Fruit fly (Drosophila melanogaster) whole organism, embryonic: ENCODE data around the gene Smvt.

Experiments
- BtbVII ChIP-seq: fragments of 200-800 bp; sonication (Bioruptor generic); optimal IDR thresholded peaks from 3 replicates; lab custom pipeline; 2017; ENCODE audit warnings: missing biosample characterization, mild to moderate bottlenecking, missing genetic modification characterization
- CG1024 ChIP-seq: fragments of 200-800 bp; sonication (Bioruptor generic); IDR thresholded peaks from 2 replicates; pipeline ENCODE4 v1.3.6; 2022; ENCODE audit warnings: missing biosample characterization, missing genetic modification characterization
- CG12219 ChIP-seq: fragments of 200-800 bp; sonication (Bioruptor generic); optimal IDR thresholded peaks from 3 replicates; lab custom pipeline; 2018; ENCODE audit warnings: missing biosample characterization, mild to moderate bottlenecking, missing genetic modification characterization
- CG12391 ChIP-seq: fragments of 200-800 bp; sonication (Bioruptor generic); optimal IDR thresholded peaks from 3 replicates; lab custom pipeline; 2018; ENCODE audit warnings: missing biosample characterization, mild to moderate bottlenecking, missing genetic modification characterization, moderate library complexity
- CG13296 ChIP-seq: fragments of 200-800 bp; sonication (Bioruptor generic); optimal IDR thresholded peaks from 3 replicates; lab custom pipeline; 2018; ENCODE audit warnings: missing biosample characterization, mild to moderate bottlenecking, missing genetic modification characterization
- CG14710 ChIP-seq: fragments of 200-800 bp; sonication (Bioruptor generic); optimal IDR thresholded peaks from 3 replicates; lab custom pipeline; 2019; ENCODE audit warnings: missing biosample characterization, mild to moderate bottlenecking, missing genetic modification characterization, moderate library complexity
- CG15011 ChIP-seq: fragments of 200-800 bp; sonication (Bioruptor generic); optimal IDR thresholded peaks from 3 replicates; lab custom pipeline; 2018; ENCODE audit warnings: missing biosample characterization, mild to moderate bottlenecking, missing genetic modification characterization
- CG16815 ChIP-seq: fragments of 200-800 bp; sonication (Bioruptor generic); optimal IDR thresholded peaks from 3 replicates; lab custom pipeline; 2017; ENCODE audit warnings: missing biosample characterization, mild to moderate bottlenecking, missing genetic modification characterization
- CG17328 ChIP-seq: fragments of 200-800 bp; sonication (Bioruptor generic); IDR thresholded peaks from 2 replicates; pipeline ENCODE4 v1.3.6; 2022; ENCODE audit warnings: missing biosample characterization, missing genetic modification characterization
- CG17568 ChIP-seq: fragments of 200-800 bp; sonication (Bioruptor generic); optimal IDR thresholded peaks from 2 replicates; lab custom pipeline; 2018; ENCODE audit warnings: missing biosample characterization, mild to moderate bottlenecking, missing genetic modification characterization, moderate library complexity
- CG18011 ChIP-seq: fragments of 200-800 bp; sonication (Bioruptor generic); optimal IDR thresholded peaks from 2 replicates; lab custom pipeline; 2017; ENCODE audit warnings: missing biosample characterization, missing genetic modification characterization, mild to moderate bottlenecking, moderate library complexity, missing genotype
- CG18764 ChIP-seq: fragments of 200-800 bp; sonication (Bioruptor generic); optimal IDR thresholded peaks from 3 replicates; lab custom pipeline; 2016; ENCODE audit warnings: missing biosample characterization, missing genetic modification characterization
- CG2199 ChIP-seq: fragments of 200-800 bp; sonication (Bioruptor generic); IDR thresholded peaks from 3 replicates; pipeline ENCODE4 v1.3.6; 2022; ENCODE audit warnings: missing biosample characterization, missing genetic modification characterization
- CG3065 ChIP-seq: fragments of 200-800 bp; sonication (Bioruptor generic); optimal IDR thresholded peaks from 2 replicates; lab custom pipeline; 2016; ENCODE audit warnings: missing biosample characterization, missing genetic modification characterization
- CG3281 ChIP-seq: fragments of 200-800 bp; sonication (Bioruptor generic); optimal IDR thresholded peaks from 3 replicates; lab custom pipeline; 2017; ENCODE audit warnings: missing biosample characterization, mild to moderate bottlenecking, missing genetic modification characterization
- CG33213 ChIP-seq: fragments of 200-800 bp; sonication (Bioruptor generic); optimal IDR thresholded peaks from 3 replicates; lab custom pipeline; 2016; ENCODE audit warnings: missing biosample characterization, missing genetic modification characterization
- CG3838 ChIP-seq: fragments of 200-800 bp; sonication (Bioruptor generic); optimal IDR thresholded peaks from 3 replicates; lab custom pipeline; 2016; ENCODE audit warnings: missing biosample characterization, missing genetic modification characterization
- CG6683 ChIP-seq: fragments of 200-800 bp; sonication (Bioruptor generic); optimal IDR thresholded peaks from 2 replicates; lab custom pipeline; 2017; ENCODE audit warnings: missing biosample characterization, mild to moderate bottlenecking, missing genetic modification characterization, missing genetic modification reagents
- CG9215 ChIP-seq: fragments of 200-800 bp; sonication (Bioruptor generic); IDR thresholded peaks from 2 replicates; pipeline ENCODE4 v1.3.6; 2022; ENCODE audit warnings: missing biosample characterization, missing genetic modification characterization
- CG9437 ChIP-seq: fragments of 200-800 bp; sonication (Bioruptor generic); optimal IDR thresholded peaks from 2 replicates; lab custom pipeline; 2018; ENCODE audit warnings: missing biosample characterization, mild to moderate bottlenecking, missing genetic modification characterization
- Dip2 ChIP-seq: fragments of 200-800 bp; sonication (Bioruptor generic); IDR thresholded peaks from 2 replicates; pipeline ENCODE4 v1.3.6; 2022; ENCODE audit warnings: missing biosample characterization, missing genetic modification characterization
- Dll ChIP-seq: fragments of 200-800 bp; sonication (Bioruptor generic); IDR thresholded peaks from 4 replicates; pipeline ENCODE4 v1.3.6; 2022; ENCODE audit warnings: missing biosample characterization, missing genetic modification characterization; ENCODE audit not compliant: partially characterized antibody
- Doc3 ChIP-seq: fragments of 200-800 bp; sonication (Bioruptor generic); IDR thresholded peaks from 3 replicates; pipeline ENCODE4 v1.3.6; 2022; ENCODE audit warnings: missing biosample characterization, missing genetic modification characterization; ENCODE audit not compliant: partially characterized antibody
- Gug ChIP-seq: fragments of 200-800 bp; sonication (Bioruptor generic); IDR thresholded peaks from 4 replicates; pipeline ENCODE4 v1.3.6; 2022; ENCODE audit warnings: missing biosample characterization, missing genetic modification characterization
- MESR4 ChIP-seq: fragments of 200-800 bp; sonication (Bioruptor generic); optimal IDR thresholded peaks from 2 replicates; lab custom pipeline; 2018; ENCODE audit warnings: missing biosample characterization, mild to moderate bottlenecking, missing genetic modification characterization, moderate library complexity
- Meics ChIP-seq: fragments of 200-800 bp; sonication (Bioruptor generic); optimal IDR thresholded peaks from 2 replicates; lab custom pipeline; 2017; ENCODE audit warnings: missing biosample characterization, mild to moderate bottlenecking, missing genetic modification characterization
- NfI ChIP-seq: fragments of 200-800 bp; sonication (Bioruptor generic); optimal IDR thresholded peaks from 3 replicates; lab custom pipeline; 2018; ENCODE audit warnings: missing biosample characterization, mild to moderate bottlenecking, missing genetic modification characterization, moderate library complexity
- Poxn ChIP-seq: fragments of 200-800 bp; sonication (Bioruptor generic); IDR thresholded peaks from 2 replicates; pipeline ENCODE4 v1.3.6; 2022; ENCODE audit warnings: missing biosample characterization, missing genetic modification characterization
- Rfx ChIP-seq: fragments of 200-800 bp; sonication (Bioruptor generic); IDR thresholded peaks from 2 replicates; pipeline ENCODE4 v1.3.6; 2022; ENCODE audit warnings: missing biosample characterization, missing genetic modification characterization
- Six4 ChIP-seq: fragments of 200-800 bp; sonication (Bioruptor generic); optimal IDR thresholded peaks from 2 replicates; lab custom pipeline; 2016; ENCODE audit warnings: missing biosample characterization, missing genetic modification characterization
- Spps ChIP-seq: fragments of 200-800 bp; sonication (Bioruptor generic); optimal IDR thresholded peaks from 2 replicates; lab custom pipeline; 2018; ENCODE audit warnings: missing biosample characterization, mild to moderate bottlenecking, missing genetic modification characterization
- ac ChIP-seq: fragments of 200-800 bp; sonication (Bioruptor generic); optimal IDR thresholded peaks from 3 replicates; lab custom pipeline; 2017; ENCODE audit warnings: missing biosample characterization, mild to moderate bottlenecking, missing genetic modification characterization
- al ChIP-seq: fragments of 200-800 bp; sonication (Bioruptor generic); IDR thresholded peaks from 2 replicates; pipeline ENCODE4 v1.3.6; 2022; ENCODE audit warnings: missing biosample characterization, missing genetic modification characterization
- dm ChIP-seq: fragments of 200-800 bp; sonication (Bioruptor generic); optimal IDR thresholded peaks from 3 replicates; lab custom pipeline; 2016; ENCODE audit warnings: missing biosample characterization, missing genetic modification characterization
- dmrt99B ChIP-seq: fragments of 200-800 bp; sonication (Bioruptor generic); optimal IDR thresholded peaks from 2 replicates; lab custom pipeline; 2018; ENCODE audit warnings: missing biosample characterization, mild to moderate bottlenecking, missing genetic modification characterization, moderate library complexity
- ewg ChIP-seq: fragments of 200-800 bp; sonication (Bioruptor generic); optimal IDR thresholded peaks from 3 replicates; lab custom pipeline; 2017; ENCODE audit warnings: mild to moderate bottlenecking, missing biosample characterization, missing genetic modification reagents, missing genetic modification characterization
- gce ChIP-seq: fragments of 200-800 bp; sonication (Bioruptor generic); IDR thresholded peaks from 3 replicates; pipeline ENCODE4 v1.3.6; 2022; ENCODE audit warnings: missing biosample characterization, missing genetic modification characterization
- gsb-n ChIP-seq: fragments of 200-800 bp; sonication (Bioruptor generic); optimal IDR thresholded peaks from 3 replicates; lab custom pipeline; 2018; ENCODE audit warnings: missing biosample characterization, mild to moderate bottlenecking, missing genetic modification characterization
- jumu ChIP-seq: fragments of 200-800 bp; sonication (Bioruptor generic); optimal IDR thresholded peaks from 3 replicates; lab custom pipeline; 2016; ENCODE audit warnings: missing biosample characterization, missing genetic modification characterization
- nmo ChIP-seq: fragments of 200-800 bp; sonication (Bioruptor generic); optimal IDR thresholded peaks from 2 replicates; lab custom pipeline; 2018; ENCODE audit warnings: missing biosample characterization, mild to moderate bottlenecking, missing genetic modification characterization, moderate library complexity
- pzg ChIP-seq: fragments of 200-800 bp; sonication (Bioruptor generic); optimal IDR thresholded peaks from 3 replicates; lab custom pipeline; 2018; ENCODE audit warnings: missing biosample characterization, mild to moderate bottlenecking, missing genetic modification characterization, moderate library complexity
- sob ChIP-seq: fragments of 200-800 bp; sonication (Bioruptor generic); IDR thresholded peaks from 2 replicates; pipeline ENCODE4 v1.3.6; 2022; ENCODE audit warnings: missing biosample characterization, missing genetic modification characterization
- sqz ChIP-seq: fragments of 200-800 bp; sonication (Bioruptor generic); optimal IDR thresholded peaks from 3 replicates; lab custom pipeline; 2018; ENCODE audit warnings: missing biosample characterization, mild to moderate bottlenecking, missing genetic modification characterization
- sug ChIP-seq: fragments of 200-800 bp; optimal IDR thresholded peaks from 2 replicates; lab custom pipeline; 2019; ENCODE audit warnings: missing biosample characterization, mild to moderate bottlenecking, missing genetic modification characterization, moderate library complexity
- tio ChIP-seq: fragments of 200-800 bp; sonication (Bioruptor generic); optimal IDR thresholded peaks from 2 replicates; lab custom pipeline; 2017; ENCODE audit warnings: missing biosample characterization, missing genetic modification characterization, inconsistent platforms
- twi ChIP-seq: fragments of 200-800 bp; optimal IDR thresholded peaks from 2 replicates; lab custom pipeline; 2019; ENCODE audit warnings: missing biosample characterization, mild to moderate bottlenecking, missing genetic modification characterization, moderate library complexity
- unc-4 ChIP-seq: fragments of 200-800 bp; sonication (Bioruptor generic); IDR thresholded peaks from 2 replicates; pipeline ENCODE4 v1.3.6; 2022; ENCODE audit warnings: missing biosample characterization, missing genetic modification characterization; ENCODE audit not compliant: partially characterized antibody
- vvl ChIP-seq: fragments of 200-800 bp; sonication (Bioruptor generic); IDR thresholded peaks from 2 replicates; pipeline ENCODE4 v1.3.6; 2022; ENCODE audit warnings: missing biosample characterization, missing genetic modification characterization
- z ChIP-seq: fragments of 200-800 bp; sonication (Bioruptor generic); IDR thresholded peaks from 3 replicates; pipeline ENCODE4 v1.3.6; 2022; ENCODE audit warnings: missing biosample characterization, missing genetic modification characterization
- zfh2 ChIP-seq: fragments of 200-800 bp; sonication (Bioruptor generic); optimal IDR thresholded peaks from 2 replicates; lab custom pipeline; 2016; ENCODE audit warnings: missing biosample characterization, missing genetic modification characterization

Smvt gene

dm6 chr3R:31747429-31748048 lies 13.8 kb downstream of the Smvt start, which contains the start of the genes nero and CG1910 (continued):
- TF ChIP-seq sqz (GFP tag; lab: Kevin White, UChicago) = peak; percentile 31
- TF ChIP-seq CG18764 (GFP tag; lab: Kevin White, UChicago) = no peak
- peak; percentile 28 for TF ChIP-seq CG12391
- TF ChIP-seq CG12219 = no peak
- peak; percentile 42 for TF ChIP-seq CG33213 (GFP tag; lab: Kevin White, UChicago)
- no peak for TF ChIP-seq Six4 (GFP tag; lab: Kevin White, UChicago)
- peak; percentile 77 for TF ChIP-seq MESR4 (GFP tag; lab: Kevin White, UChicago)
- no peak for TF ChIP-seq unc-4 (GFP tag; lab: Robert Waterston, UW)
- no peak for TF ChIP-seq CG6683 (GFP tag; lab: Kevin White, UChicago)
- TF ChIP-seq Doc3 = no peak
- no peak for TF ChIP-seq CG9215 (GFP tag; lab: Robert Waterston, UW)
- peak; percentile 48 for TF ChIP-seq nmo (GFP tag; lab: Kevin White, UChicago)
- no peak for TF ChIP-seq tio
- TF ChIP-seq Poxn (GFP tag; lab: Robert Waterston, UW) = no peak
- no peak for TF ChIP-seq Dip2 (GFP tag; lab: Robert Waterston, UW)
- no peak for TF ChIP-seq al (GFP tag; lab: Robert Waterston, UW)
- TF ChIP-seq CG3281 (GFP tag; lab: Kevin White, UChicago) = no peak
- no peak for TF ChIP-seq ac (GFP tag; lab: Kevin White, UChicago)
- TF ChIP-seq sob (GFP tag; lab: Robert Waterston, UW) = no peak
- TF ChIP-seq Gug (GFP tag; lab: Robert Waterston, UW) = no peak
- TF ChIP-seq NfI (GFP tag; lab: Kevin White, UChicago) = no peak
- TF ChIP-seq twi (tag; lab: Kevin White, UChicago) = no peak
- TF ChIP-seq CG18011 (GFP tag; lab: Kevin White, UChicago) = no peak
- TF ChIP-seq dmrt99B (tag; lab: Kevin White, UChicago) = no peak
- no peak for TF ChIP-seq vvl (GFP tag; lab: Robert Waterston, UW)
- TF ChIP-seq z (GFP tag; lab: Robert Waterston, UW) = no peak
- no peak for TF ChIP-seq CG3838 (GFP tag; lab: Kevin White, UChicago)
- TF ChIP-seq CG16815 (GFP tag; lab: Kevin White, UChicago) = no peak
- TF ChIP-seq Rfx (GFP tag; lab: Robert Waterston, UW) = no peak
- TF ChIP-seq Dll (GFP tag; lab: Robert Waterston, UW) = no peak
- TF ChIP-seq CG9437 (GFP tag; lab: Kevin White, UChicago) = peak; percentile 96
- peak; percentile 43 for TF ChIP-seq CG14710
- no peak for TF ChIP-seq gsb-n
- TF ChIP-seq CG17568 (GFP tag; lab: Kevin White, UChicago) = no peak
- no peak for TF ChIP-seq zfh2
- TF ChIP-seq CG1024 (GFP tag; lab: Robert Waterston, UW) = no peak
- peak; percentile 24 for TF ChIP-seq ewg (GFP tag; lab: Kevin White, UChicago)
- peak; percentile 95 for TF ChIP-seq pzg (GFP tag; lab: Kevin White, UChicago)
- TF ChIP-seq Meics (GFP tag; lab: Kevin White, UChicago) = no peak
- no peak for TF ChIP-seq CG15011 (GFP tag; lab: Kevin White, UChicago)
- peak; percentile 93 for TF ChIP-seq dm
- TF ChIP-seq sug (tag; lab: Kevin White, UChicago) = peak; percentile 53
- TF ChIP-seq jumu (GFP tag; lab: Kevin White, UChicago) = peak; percentile 2
- TF ChIP-seq CG13296 (GFP tag; lab: Kevin White, UChicago) = no peak
- TF ChIP-seq Spps = no peak
- peak; percentile 7 for TF ChIP-seq CG3065 (GFP tag; lab: Kevin White, UChicago)
- no peak for TF ChIP-seq CG17328 (GFP tag; lab: Robert Waterston, UW)
- TF ChIP-seq BtbVII (GFP tag; lab: Kevin White, UChicago) = no peak
- no peak for TF ChIP-seq gce (GFP tag; lab: Robert Waterston, UW)
- no peak for TF ChIP-seq CG2199 (GFP tag; lab: Robert Waterston, UW)
